Worm (Caenorhabditis elegans): Measurements from ENCODE around the gene hpo-12.
"Not testable (repeated sequence)": the region's sequence is repeated elsewhere in the genome, so short reads cannot be mapped to it uniquely, and the experiment has no call there.

The hpo-12 gene

ce11 chrIV:12287628-12288027 is 4.7 kb downstream of the hpo-12 start, which contains the start of gene erl-1:
Gene erl-1, plus strand, starts transcription at chrIV:12287928.
- no peak for TF ChIP-seq unc-62 (GFP tag; optimal IDR thresholded peaks at IDR 0.05)

ce11 chrIV:12289149-12289548 is 6.2 kb downstream of the hpo-12 start, which contains the start of gene C42C1.9:
Gene C42C1.9, plus strand, starts transcription at chrIV:12289449.
- no peak for TF ChIP-seq unc-62 (GFP tag; optimal IDR thresholded peaks at IDR 0.05)

ce11 chrIV:12290744-12291143 is 7.8 kb downstream of the hpo-12 start, which contains the start of gene C42C1.8:
Gene C42C1.8, plus strand, starts transcription at chrIV:12291044.
- TF ChIP-seq unc-62 (GFP tag; optimal IDR thresholded peaks at IDR 0.05), result no peak

ce11 chrIV:12301161-12301560 is 18.2 kb downstream of the hpo-12 start, which contains the start of gene oac-59:
Gene oac-59, minus strand, starts transcription at chrIV:12301261.
- TF ChIP-seq unc-62 (GFP tag; optimal IDR thresholded peaks at IDR 0.05), result no peak

- no peak for TF ChIP-seq unc-62 (GFP tag; optimal IDR thresholded peaks at IDR 0.05)
Observed at ce11 chrIV:12302885-12303284, 19.9 kb downstream of the hpo-12 start.

ce11 chrIV:12304750-12305149 is 21.8 kb downstream of the hpo-12 start:
- TF ChIP-seq unc-62 (GFP tag; optimal IDR thresholded peaks at IDR 0.05), result no peak

ce11 chrIV:12305956-12306355 is 23.0 kb downstream of the hpo-12 start:
- no peak for TF ChIP-seq unc-62 (GFP tag; optimal IDR thresholded peaks at IDR 0.05)

ce11 chrIV:12307720-12308119 is 24.7 kb downstream of the hpo-12 start, which contains the start of gene oac-57:
Gene oac-57, minus strand, starts transcription at chrIV:12307820.
- TF ChIP-seq unc-62 (GFP tag; optimal IDR thresholded peaks at IDR 0.05), result no peak

- no peak for TF ChIP-seq unc-62 (GFP tag; optimal IDR thresholded peaks at IDR 0.05)
Observed at ce11 chrIV:12311597-12311996, 28.6 kb downstream of the hpo-12 start, which contains the start of gene oac-58. Gene oac-58, minus strand, starts transcription at chrIV:12311697.

- not testable (repeated sequence) for TF ChIP-seq unc-62 (GFP tag; optimal IDR thresholded peaks at IDR 0.05)
Observed at ce11 chrIV:12326932-12327331, 44.0 kb downstream of the hpo-12 start, which contains the start of gene F19B6.3. Gene F19B6.3, plus strand, starts transcription at chrIV:12327232.

ce11 chrIV:12330840-12331359 is 47.9 kb downstream of the hpo-12 start, which contains the start of gene ufd-1:
Gene ufd-1, minus strand, starts transcription at chrIV:12330890.
- no peak for TF ChIP-seq unc-62 (GFP tag; optimal IDR thresholded peaks at IDR 0.05)

- TF ChIP-seq unc-62 (GFP tag; optimal IDR thresholded peaks at IDR 0.05), result no peak
Observed at ce11 chrIV:12334142-12334541, 51.2 kb downstream of the hpo-12 start.

ce11 chrIV:12334708-12335107 is 51.7 kb downstream of the hpo-12 start:
- no peak for TF ChIP-seq unc-62 (GFP tag; optimal IDR thresholded peaks at IDR 0.05)
